Worm (Caenorhabditis elegans) whole organism, young adult: ENCODE data around the gene ska-3.

ENCODE experiments used
- C06A6.2 ChIP-seq: fragments of 200-800 bp; sonication (Bioruptor generic); conservative IDR thresholded peaks from 2 replicates; pipeline ENCODE4 v1.3.6; 2022; ENCODE audit warnings: missing genetic modification characterization, missing compliant biosample characterization
- D2030.7 ChIP-seq: fragments of 200-800 bp; sonication (Bioruptor generic); IDR thresholded peaks from 2 replicates; pipeline ENCODE4 v1.3.6; 2022; ENCODE audit warnings: missing genetic modification reagents, missing genetic modification characterization, missing compliant biosample characterization
- F37B4.10 ChIP-seq: fragments of 200-800 bp; sonication (Bioruptor generic); IDR thresholded peaks from 2 replicates; pipeline ENCODE4 v1.3.6; 2022; ENCODE audit warnings: missing genetic modification characterization, missing compliant biosample characterization
- attf-5 ChIP-seq: fragments of 200-800 bp; sonication (Bioruptor generic); optimal IDR thresholded peaks from 2 replicates; lab custom pipeline; 2018; ENCODE audit warnings: mild to moderate bottlenecking, missing genetic modification characterization, missing compliant biosample characterization
- chd-7 ChIP-seq: sonication (generic microtip); optimal IDR thresholded peaks from 2 replicates; lab custom pipeline; 2016; ENCODE audit warnings: mild to moderate bottlenecking, missing genetic modification characterization, moderate library complexity, missing compliant biosample characterization
- hlh-26 ChIP-seq: fragments of 200-800 bp; sonication (Bioruptor generic); conservative IDR thresholded peaks from 2 replicates; pipeline ENCODE4 v1.3.6; 2022; ENCODE audit warnings: missing genetic modification reagents, missing genetic modification characterization, missing compliant biosample characterization
- mcd-1 ChIP-seq: fragments of 200-800 bp; sonication (Bioruptor generic); IDR thresholded peaks from 2 replicates; pipeline ENCODE4 v1.3.6; 2022; ENCODE audit warnings: missing genetic modification reagents, missing genetic modification characterization, missing compliant biosample characterization
- nhr-179 ChIP-seq: sonication (generic microtip); optimal IDR thresholded peaks from 2 replicates; lab custom pipeline; 2016; ENCODE audit warnings: mild to moderate bottlenecking, missing genetic modification characterization, missing compliant biosample characterization
- pha-4 ChIP-seq: fragments of 150-350 bp; sonication (generic microtip); optimal IDR thresholded peaks from 2 replicates; lab custom pipeline; 2014; ENCODE audit warnings: missing biosample characterization, missing genetic modification reagents, missing genetic modification characterization
- snpc-3.4 ChIP-seq: sonication (generic microtip); optimal IDR thresholded peaks from 2 replicates; lab custom pipeline; 2017; ENCODE audit warnings: missing genetic modification characterization, mild to moderate bottlenecking, missing compliant biosample characterization, antibody characterized with exemption, moderate library complexity, missing genotype, missing genetic modification reagents
- tbp1 ChIP-seq: fragments of 200-800 bp; sonication (Bioruptor generic); optimal IDR thresholded peaks from 2 replicates; lab custom pipeline; 2018; ENCODE audit warnings: mild to moderate bottlenecking, missing genetic modification characterization, missing compliant biosample characterization
- ztf-3 ChIP-seq: fragments of 200-800 bp; sonication (Bioruptor generic); optimal IDR thresholded peaks from 2 replicates; lab custom pipeline; 2018; ENCODE audit warnings: mild to moderate bottlenecking, missing genetic modification characterization, missing compliant biosample characterization
- ztf-6 ChIP-seq: fragments of 200-800 bp; sonication (Bioruptor generic); IDR thresholded peaks from 2 replicates; pipeline ENCODE4 v1.3.6; 2022; ENCODE audit warnings: missing genetic modification reagents, missing genetic modification characterization, missing compliant biosample characterization

- TF ChIP-seq ztf-6 (GFP tag; lab: Robert Waterston, UW) = no peak
- TF ChIP-seq nhr-179 (tag; lab: Kevin White, UChicago) = no peak
- TF ChIP-seq chd-7 (tag; lab: Kevin White, UChicago) = no peak
- TF ChIP-seq pha-4 = no peak
- TF ChIP-seq C06A6.2 (GFP tag; lab: Robert Waterston, UW) = no peak
- TF ChIP-seq tbp1 (GFP tag; lab: Kevin White, UChicago) = no peak
- no peak for TF ChIP-seq hlh-26 (GFP tag; lab: Robert Waterston, UW)
- no peak for TF ChIP-seq ztf-3 (GFP tag; lab: Kevin White, UChicago)
- no peak for TF ChIP-seq attf-5 (GFP tag; lab: Kevin White, UChicago)
- TF ChIP-seq D2030.7 (GFP tag; lab: Robert Waterston, UW) = no peak
- TF ChIP-seq snpc-3.4 (tag; lab: Kevin White, UChicago) = no peak
- no peak for TF ChIP-seq mcd-1 (GFP tag; lab: Robert Waterston, UW)
- no peak for TF ChIP-seq F37B4.10
Measured at ce11 chrIII:5642692-5643091, 36.1 kb downstream of the ska-3 start.
